Fruit fly (Drosophila melanogaster): ENCODE measurements around the gene epsilonCOP.

epsilonCOP gene

DNA sequence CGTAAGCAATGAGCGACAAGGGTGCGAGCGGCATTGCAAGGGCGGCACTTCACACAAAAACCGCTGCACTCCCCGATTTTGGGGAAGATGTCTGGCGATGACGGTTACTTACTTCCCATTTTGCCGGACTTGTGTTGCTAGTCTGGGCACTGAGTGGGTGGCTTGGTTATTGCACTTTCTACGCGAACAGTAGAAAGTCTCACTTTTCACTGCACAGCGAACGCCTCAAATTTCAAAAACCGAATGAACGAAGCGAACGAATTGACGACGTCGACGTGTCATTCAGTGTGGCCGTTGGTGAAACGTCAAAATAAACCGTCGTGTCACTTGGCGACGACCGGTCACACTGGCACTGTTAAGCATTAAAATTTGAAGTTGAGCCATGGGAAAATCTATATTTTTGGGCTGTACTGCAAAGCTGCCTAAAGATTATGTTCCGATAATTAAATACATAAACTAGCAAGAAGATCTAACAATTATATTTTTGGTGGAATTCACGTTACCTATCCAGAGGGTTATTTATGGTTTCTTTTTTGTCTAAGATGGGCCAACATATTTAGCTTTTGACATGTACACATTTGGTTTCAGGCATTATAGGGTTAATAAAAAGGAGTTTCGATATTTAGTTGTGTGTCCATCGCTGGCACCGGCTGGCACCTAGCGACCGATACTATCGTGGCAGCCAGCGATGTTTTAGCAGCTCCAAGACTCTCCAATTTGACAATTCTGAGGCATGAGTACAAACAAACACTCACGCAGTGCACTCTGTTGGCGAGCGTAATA lies 8.5 kb upstream of the epsilonCOP start, which contains the start of the genes Sec61alpha and Daxx (continued):
- TF ChIP-seq tap (tag; optimal IDR thresholded peaks at IDR 0.05): peak; percentile 33
- no peak for TF ChIP-seq sqz (GFP tag; optimal IDR thresholded peaks at IDR 0.05)
- peak; percentile 71 for TF ChIP-seq CG1792 (GFP tag; optimal IDR thresholded peaks at IDR 0.05)
- no peak for TF ChIP-seq zf30C (GFP tag; optimal IDR thresholded peaks at IDR 0.05)
- peak; percentile 76 for TF ChIP-seq dmrt99B (tag; optimal IDR thresholded peaks at IDR 0.05)
- peak; percentile 75 for TF ChIP-seq CG7839 (tag; optimal IDR thresholded peaks at IDR 0.05)
- peak; percentile 95 for TF ChIP-seq CG18011 (GFP tag; optimal IDR thresholded peaks at IDR 0.05)
- peak; percentile 98 for TF ChIP-seq Ets65A (GFP tag)
- no peak for TF ChIP-seq Dfd (GFP tag; optimal IDR thresholded peaks at IDR 0.05)
- TF ChIP-seq CG9876 (GFP tag; optimal IDR thresholded peaks at IDR 0.05): peak; percentile 85
- peak; percentile 75 for TF ChIP-seq CG18619 (GFP tag; optimal IDR thresholded peaks at IDR 0.05)
- peak; percentile 63 for TF ChIP-seq Sox100B (GFP tag; optimal IDR thresholded peaks at IDR 0.05)
- TF ChIP-seq CG12104 (GFP tag; optimal IDR thresholded peaks at IDR 0.05): peak; percentile 70
- TF ChIP-seq CG12391 (tag; optimal IDR thresholded peaks at IDR 0.05): peak; percentile 87
- peak; percentile 4 to 69 for TF ChIP-seq tll (GFP tag; optimal IDR thresholded peaks at IDR 0.05)
- TF ChIP-seq CG7271 (tag; optimal IDR thresholded peaks at IDR 0.05): no peak
- no peak for TF ChIP-seq Vsx1 (GFP tag; optimal IDR thresholded peaks at IDR 0.05)
- TF ChIP-seq psq (GFP tag; optimal IDR thresholded peaks at IDR 0.05): peak; percentile 47
- peak; percentile 79 for TF ChIP-seq CG13775 (GFP tag; optimal IDR thresholded peaks at IDR 0.05)
- peak; percentile 32; the same call in 1 of the 2 replicates for TF ChIP-seq Rx (GFP tag; IDR thresholded peaks at IDR 0.05)
- TF ChIP-seq CG10462 (GFP tag; optimal IDR thresholded peaks at IDR 0.05): peak; percentile 50
- peak; percentile 90 for TF ChIP-seq CG7786 (GFP tag; optimal IDR thresholded peaks at IDR 0.05)
- TF ChIP-seq CG17568 (GFP tag; optimal IDR thresholded peaks at IDR 0.05): peak; percentile 70
- TF ChIP-seq Fer3 (tag; optimal IDR thresholded peaks at IDR 0.05): peak; percentile 82
- TF ChIP-seq kah (GFP tag; optimal IDR thresholded peaks at IDR 0.05): peak; percentile 37
- TF ChIP-seq CG9817 (tag; optimal IDR thresholded peaks at IDR 0.05): peak; percentile 88
- peak; percentile 64 for TF ChIP-seq CG8388 (GFP tag; optimal IDR thresholded peaks at IDR 0.05)
- TF ChIP-seq pan (optimal IDR thresholded peaks at IDR 0.05): no peak
- TF ChIP-seq pan (GFP tag; optimal IDR thresholded peaks at IDR 0.05 in 1 of 2, IDR thresholded peaks at IDR 0.05 in 1 of 2): peak in 1 of 2 experiments; percentile 84
- TF ChIP-seq gsb-n (tag; optimal IDR thresholded peaks at IDR 0.05): peak; percentile 38
- no peak for TF ChIP-seq grn (GFP tag; optimal IDR thresholded peaks at IDR 0.05)
- peak; percentile 83 for TF ChIP-seq CG11247 (GFP tag; IDR thresholded peaks at IDR 0.05)
- peak; percentile 88 for TF ChIP-seq CG3847 (GFP tag; IDR thresholded peaks at IDR 0.05)
- no peak for TF ChIP-seq CG4707 (GFP tag; optimal IDR thresholded peaks at IDR 0.05)
- peak; percentile 75 for TF ChIP-seq CG10959 (GFP tag; IDR thresholded peaks at IDR 0.05)
- no peak for TF ChIP-seq jing (GFP tag; optimal IDR thresholded peaks at IDR 0.05)
- peak; percentile 56; the same call in 1 of the 3 replicates for TF ChIP-seq C15 (GFP tag; IDR thresholded peaks at IDR 0.05)
- peak; percentile 63; the same call in 1 of the 2 replicates for TF ChIP-seq Doc2 (GFP tag; IDR thresholded peaks at IDR 0.05)
- peak; percentile 88 for TF ChIP-seq CG12155 (GFP tag; optimal IDR thresholded peaks at IDR 0.05)
- peak; percentile 75; the same call in 1 of the 2 replicates for TF ChIP-seq klu (GFP tag; IDR thresholded peaks at IDR 0.05)
- TF ChIP-seq CG18262 (tag; optimal IDR thresholded peaks at IDR 0.05): peak; percentile 73
- TF ChIP-seq lmd (GFP tag; IDR thresholded peaks at IDR 0.05): peak; percentile 87
- peak; percentile 73 for TF ChIP-seq CG16815 (GFP tag; optimal IDR thresholded peaks at IDR 0.05)
- peak; percentile 74 for TF ChIP-seq dmrt11E (tag; optimal IDR thresholded peaks at IDR 0.05)
- TF ChIP-seq Atf-2 (GFP tag; optimal IDR thresholded peaks at IDR 0.05): peak; percentile 81
- no peak for TF ChIP-seq h (optimal IDR thresholded peaks at IDR 0.05)
- peak; percentile 87 for TF ChIP-seq Dek (tag; optimal IDR thresholded peaks at IDR 0.05)
- peak; percentile 60; the same call in 1 of the 3 replicates for TF ChIP-seq CG11093 (GFP tag; IDR thresholded peaks at IDR 0.05)
- TF ChIP-seq Hr51 (GFP tag; optimal IDR thresholded peaks at IDR 0.05): peak; percentile 84

All from whole organism, embryonic.